Fruit fly (Drosophila melanogaster) whole organism, embryonic: Measurements from ENCODE around the gene CSN3.

Experiments used
- Atf3 ChIP-seq: fragments of 200-800 bp; sonication (Bioruptor generic); optimal IDR thresholded peaks from 3 replicates; lab custom pipeline; 2016; ENCODE audit warnings: missing biosample characterization, missing genetic modification characterization
- Blimp-1 ChIP-seq: fragments of 200-800 bp; sonication (Bioruptor generic); optimal IDR thresholded peaks from 3 replicates; lab custom pipeline; 2018; ENCODE audit warnings: missing biosample characterization, missing genetic modification characterization, mild to moderate bottlenecking, moderate library complexity, missing genetic modification reagents
- CG11695 ChIP-seq: fragments of 200-800 bp; sonication (Bioruptor generic); IDR thresholded peaks from 3 replicates; pipeline ENCODE4 v1.3.6; 2022; ENCODE audit warnings: missing biosample characterization, missing genetic modification characterization
- CG11696 ChIP-seq: fragments of 200-800 bp; sonication (Bioruptor generic); IDR thresholded peaks from 2 replicates; pipeline ENCODE4 v1.3.6; 2022; ENCODE audit warnings: missing biosample characterization, missing genetic modification characterization
- CG14710 ChIP-seq: fragments of 200-800 bp; sonication (Bioruptor generic); optimal IDR thresholded peaks from 3 replicates; lab custom pipeline; 2019; ENCODE audit warnings: missing biosample characterization, mild to moderate bottlenecking, missing genetic modification characterization, moderate library complexity
- CG1529 ChIP-seq: fragments of 200-800 bp; sonication (Bioruptor generic); optimal IDR thresholded peaks from 3 replicates; lab custom pipeline; 2018; ENCODE audit warnings: missing biosample characterization, missing genetic modification characterization
- CG17186 ChIP-seq: fragments of 200-800 bp; sonication (Bioruptor generic); optimal IDR thresholded peaks from 3 replicates; lab custom pipeline; 2017; ENCODE audit warnings: missing biosample characterization, missing genetic modification reagents, missing genetic modification characterization
- CG2875 ChIP-seq: fragments of 200-800 bp; sonication (Bioruptor generic); optimal IDR thresholded peaks from 2 replicates; lab custom pipeline; 2017; ENCODE audit warnings: missing biosample characterization, mild to moderate bottlenecking, missing genetic modification characterization, missing genetic modification reagents
- CG2889 ChIP-seq: fragments of 200-800 bp; sonication (Bioruptor generic); IDR thresholded peaks from 3 replicates; pipeline ENCODE4 v1.3.6; 2022; ENCODE audit warnings: missing biosample characterization, missing genetic modification characterization
- CG4617 ChIP-seq: fragments of 200-800 bp; sonication (Bioruptor generic); optimal IDR thresholded peaks from 3 replicates; lab custom pipeline; 2016; ENCODE audit warnings: missing biosample characterization, missing genetic modification characterization, borderline replicate concordance
- CG7839 ChIP-seq: fragments of 200-800 bp; sonication (Bioruptor generic); optimal IDR thresholded peaks from 3 replicates; lab custom pipeline; 2018; ENCODE audit warnings: missing biosample characterization, mild to moderate bottlenecking, missing genetic modification characterization, moderate library complexity
- CG8765 ChIP-seq: fragments of 200-800 bp; sonication (Bioruptor generic); IDR thresholded peaks from 2 replicates; pipeline ENCODE4 v1.3.6; 2022; ENCODE audit warnings: missing biosample characterization, missing genetic modification characterization
- CG9215 ChIP-seq: fragments of 200-800 bp; sonication (Bioruptor generic); IDR thresholded peaks from 2 replicates; pipeline ENCODE4 v1.3.6; 2022; ENCODE audit warnings: missing biosample characterization, missing genetic modification characterization
- CHES-1-like ChIP-seq: fragments of 200-800 bp; sonication (Bioruptor generic); optimal IDR thresholded peaks from 2 replicates; lab custom pipeline; 2016; ENCODE audit warnings: missing biosample characterization, missing genetic modification characterization
- Camta ChIP-seq: fragments of 200-800 bp; sonication (Bioruptor generic); optimal IDR thresholded peaks from 2 replicates; lab custom pipeline; 2016; ENCODE audit warnings: missing biosample characterization, missing genetic modification characterization
- CkIIα-i1 ChIP-seq: fragments of 200-800 bp; sonication (Bioruptor generic); IDR thresholded peaks from 2 replicates; pipeline ENCODE4 v1.3.6; 2022; ENCODE audit warnings: missing biosample characterization, missing genetic modification characterization
- CoRest ChIP-seq: fragments of 200-800 bp; sonication (Bioruptor generic); optimal IDR thresholded peaks from 3 replicates; lab custom pipeline; 2018; ENCODE audit warnings: missing biosample characterization, mild to moderate bottlenecking, missing genetic modification characterization, moderate library complexity
- D19B ChIP-seq: fragments of 200-800 bp; sonication (Bioruptor generic); optimal IDR thresholded peaks from 2 replicates; lab custom pipeline; 2017; ENCODE audit warnings: missing biosample characterization, mild to moderate bottlenecking, missing genetic modification characterization
- Dip2 ChIP-seq: fragments of 200-800 bp; sonication (Bioruptor generic); IDR thresholded peaks from 2 replicates; pipeline ENCODE4 v1.3.6; 2022; ENCODE audit warnings: missing biosample characterization, missing genetic modification characterization
- Dref ChIP-seq: fragments of 200-800 bp; sonication (Bioruptor generic); IDR thresholded peaks from 2 replicates; pipeline ENCODE4 v1.3.6; 2022; ENCODE audit warnings: missing biosample characterization, missing genetic modification characterization
- ERR ChIP-seq: fragments of 200-800 bp; sonication (Bioruptor generic); optimal IDR thresholded peaks from 2 replicates; lab custom pipeline; 2016; ENCODE audit warnings: missing biosample characterization, missing genetic modification characterization
- Elba2 ChIP-seq: fragments of 200-800 bp; sonication (Bioruptor generic); optimal IDR thresholded peaks from 3 replicates; lab custom pipeline; 2016; ENCODE audit warnings: missing biosample characterization, missing genetic modification characterization
- H15 ChIP-seq: fragments of 200-800 bp; sonication (Bioruptor generic); IDR thresholded peaks from 3 replicates; pipeline ENCODE4 v1.3.6; 2022; ENCODE audit warnings: missing biosample characterization, missing genetic modification characterization
- Lhr ChIP-seq: fragments of 200-800 bp; sonication (Bioruptor generic); optimal IDR thresholded peaks from 3 replicates; lab custom pipeline; 2017; ENCODE audit warnings: mild to moderate bottlenecking, missing biosample characterization, missing genetic modification reagents, missing genetic modification characterization
- Meics ChIP-seq: fragments of 200-800 bp; sonication (Bioruptor generic); optimal IDR thresholded peaks from 2 replicates; lab custom pipeline; 2017; ENCODE audit warnings: missing biosample characterization, mild to moderate bottlenecking, missing genetic modification characterization
- Mes4 ChIP-seq: fragments of 200-800 bp; sonication (Bioruptor generic); optimal IDR thresholded peaks from 2 replicates; lab custom pipeline; 2016; ENCODE audit warnings: missing biosample characterization, missing genetic modification characterization
- Nf-YA ChIP-seq: fragments of 200-800 bp; sonication (Bioruptor generic); IDR thresholded peaks from 2 replicates; pipeline ENCODE4 v1.3.6; 2022; ENCODE audit warnings: missing biosample characterization, missing genetic modification characterization
- NfI ChIP-seq: fragments of 200-800 bp; sonication (Bioruptor generic); optimal IDR thresholded peaks from 3 replicates; lab custom pipeline; 2018; ENCODE audit warnings: missing biosample characterization, mild to moderate bottlenecking, missing genetic modification characterization, moderate library complexity
- Poxn ChIP-seq: fragments of 200-800 bp; sonication (Bioruptor generic); IDR thresholded peaks from 2 replicates; pipeline ENCODE4 v1.3.6; 2022; ENCODE audit warnings: missing biosample characterization, missing genetic modification characterization
- Sin3A ChIP-seq: fragments of >200 bp; optimal IDR thresholded peaks from 2 replicates; lab custom pipeline; 2018
- Sox100B ChIP-seq: fragments of 200-800 bp; sonication (Bioruptor generic); optimal IDR thresholded peaks from 3 replicates; lab custom pipeline; 2018; ENCODE audit warnings: missing biosample characterization, mild to moderate bottlenecking, missing genetic modification characterization
- amos ChIP-seq: fragments of 200-800 bp; sonication (Bioruptor generic); IDR thresholded peaks from 2 replicates; pipeline ENCODE4 v1.3.6; 2022; ENCODE audit warnings: missing biosample characterization, missing genetic modification characterization; ENCODE audit not compliant: partially characterized antibody
- aop ChIP-seq: fragments of 200-800 bp; sonication (Bioruptor generic); IDR thresholded peaks from 2 replicates; pipeline ENCODE4 v1.3.6; 2022; ENCODE audit warnings: missing biosample characterization, missing genetic modification characterization
- az2 ChIP-seq: fragments of 200-800 bp; sonication (Bioruptor generic); optimal IDR thresholded peaks from 3 replicates; lab custom pipeline; 2016; ENCODE audit warnings: missing biosample characterization, missing genetic modification characterization
- cato ChIP-seq: fragments of 200-800 bp; sonication (Bioruptor generic); optimal IDR thresholded peaks from 2 replicates; lab custom pipeline; 2016; ENCODE audit warnings: missing biosample characterization, missing genetic modification characterization, borderline replicate concordance
- chif ChIP-seq, 2 experiments: fragments of 200-800 bp; sonication (Bioruptor generic); optimal IDR thresholded peaks; 3 replicates each; lab custom pipeline; 2016; ENCODE audit warnings: missing biosample characterization in 2 of 2, missing genetic modification characterization in 2 of 2
- corto ChIP-seq: fragments of 200-800 bp; sonication (Bioruptor generic); optimal IDR thresholded peaks from 2 replicates; lab custom pipeline; 2016; ENCODE audit warnings: missing biosample characterization, mild to moderate bottlenecking, missing genetic modification characterization, moderate library complexity
- dati ChIP-seq: fragments of 200-800 bp; sonication (Bioruptor generic); IDR thresholded peaks from 2 replicates; pipeline ENCODE4 v1.3.6; 2022; ENCODE audit warnings: missing biosample characterization, missing genetic modification characterization
- fru ChIP-seq: fragments of >200 bp; optimal IDR thresholded peaks from 2 replicates; lab custom pipeline; 2017
- h ChIP-seq: fragments of >200 bp; optimal IDR thresholded peaks from 2 replicates; lab custom pipeline; 2017
- lmd ChIP-seq: fragments of 200-800 bp; sonication (Bioruptor generic); IDR thresholded peaks from 2 replicates; pipeline ENCODE4 v1.3.6; 2022; ENCODE audit warnings: missing biosample characterization, missing genetic modification characterization
- lov ChIP-seq, 2 experiments: fragments of 200-800 bp in 1 of 2; fragments of >200 bp in 1 of 2; sonication (Bioruptor generic) in 1 of 2; IDR thresholded peaks in 1 of 2; optimal IDR thresholded peaks in 1 of 2; 2 replicates in 1 of 2; 3 replicates in 1 of 2; pipeline versions ENCODE4 v1.3.6 to Lab custom; 2017 to 2022; ENCODE audit warnings: missing biosample characterization in 1 of 2, missing genetic modification characterization in 1 of 2
- mld ChIP-seq: fragments of 200-800 bp; sonication (Bioruptor generic); IDR thresholded peaks from 3 replicates; pipeline ENCODE4 v1.3.6; 2022; ENCODE audit warnings: missing biosample characterization, missing genetic modification characterization; ENCODE audit not compliant: partially characterized antibody
- nerfin-1 ChIP-seq: fragments of 200-800 bp; sonication (Bioruptor generic); optimal IDR thresholded peaks from 3 replicates; lab custom pipeline; 2019; ENCODE audit warnings: missing biosample characterization, mild to moderate bottlenecking, missing genetic modification characterization, moderate library complexity
- otp ChIP-seq: fragments of 200-800 bp; sonication (Bioruptor generic); IDR thresholded peaks from 3 replicates; pipeline ENCODE4, ENCODE4 v1.3.6; 2022; ENCODE audit warnings: missing biosample characterization, missing genetic modification characterization
- p53 ChIP-seq: fragments of 200-800 bp; sonication (Bioruptor generic); optimal IDR thresholded peaks from 2 replicates; lab custom pipeline; 2016; ENCODE audit warnings: missing biosample characterization, missing genetic modification characterization
- pfk ChIP-seq: fragments of 200-800 bp; sonication (Bioruptor generic); optimal IDR thresholded peaks from 2 replicates; lab custom pipeline; 2018; ENCODE audit warnings: missing biosample characterization, mild to moderate bottlenecking, missing genetic modification characterization, moderate library complexity
- pzg ChIP-seq: fragments of 200-800 bp; sonication (Bioruptor generic); optimal IDR thresholded peaks from 3 replicates; lab custom pipeline; 2018; ENCODE audit warnings: missing biosample characterization, mild to moderate bottlenecking, missing genetic modification characterization, moderate library complexity
- sob ChIP-seq: fragments of 200-800 bp; sonication (Bioruptor generic); IDR thresholded peaks from 2 replicates; pipeline ENCODE4 v1.3.6; 2022; ENCODE audit warnings: missing biosample characterization, missing genetic modification characterization
- trem ChIP-seq: fragments of 200-800 bp; optimal IDR thresholded peaks from 3 replicates; lab custom pipeline; 2019; ENCODE audit warnings: missing biosample characterization, mild to moderate bottlenecking, missing genetic modification characterization, moderate library complexity

The CSN3 gene

dm6 chr3L:20837040-20837830 is 4.1 kb downstream of the CSN3 start, which contains the start of gene CG13255 (continued):
- TF ChIP-seq CG2875 (GFP tag; lab: Kevin White, UChicago) (no peak), p53 (no peak), CG17186 (GFP tag; lab: Kevin White, UChicago) (no peak), Elba2 (GFP tag; lab: Kevin White, UChicago) (no peak), Blimp-1 (GFP tag; lab: Kevin White, UChicago) (peak; percentile 24), Dip2 (no peak), CG7839 (tag; lab: Kevin White, UChicago) (peak; percentile 53), sob (GFP tag; lab: Robert Waterston, UW) (peak; percentile 42; the same call in 1 of the 2 replicates), dati (GFP tag; lab: Robert Waterston, UW) (no peak), cato (GFP tag; lab: Kevin White, UChicago) (peak; percentile 10), lmd (no peak; the same call in 1 of the 2 replicates), Sox100B (GFP tag; lab: Kevin White, UChicago) (peak; percentile 61), CoRest (peak; percentile 72), H15 (GFP tag; lab: Robert Waterston, UW) (peak; percentile 56; the same call in 1 of the 3 replicates), h (no peak), CG11695 (GFP tag; lab: Robert Waterston, UW) (no peak), CG4617 (GFP tag; lab: Kevin White, UChicago) (no peak), Meics (GFP tag; lab: Kevin White, UChicago) (peak; percentile 71), CG11696 (GFP tag; lab: Robert Waterston, UW) (no peak), mld (no peak), Mes4 (GFP tag; lab: Kevin White, UChicago) (no peak), corto (GFP tag; lab: Kevin White, UChicago) (no peak), CG14710 (tag; lab: Kevin White, UChicago) (no peak), fru (no peak), CHES-1-like (GFP tag; lab: Kevin White, UChicago) (peak; percentile 48), Sin3A (no peak), Atf3 (GFP tag; lab: Kevin White, UChicago) (no peak), chif (GFP tag; optimal IDR thresholded peaks at IDR 0.05; lab: Kevin White, UChicago) (peak in 1 of 2 experiments; percentile 29), nerfin-1 (tag; lab: Kevin White, UChicago) (no peak), CG1529 (GFP tag; lab: Kevin White, UChicago) (peak; percentile 12), Dref (GFP tag; lab: Robert Waterston, UW) (no peak), otp (no peak), Nf-YA (GFP tag; lab: Robert Waterston, UW) (no peak), Lhr (GFP tag; lab: Kevin White, UChicago) (no peak), lov (optimal IDR thresholded peaks at IDR 0.05; lab: Kevin White, UChicago) (no peak), lov (GFP tag; IDR thresholded peaks at IDR 0.05; lab: Robert Waterston, UW) (no peak), CG8765 (no peak), D19B (GFP tag; lab: Kevin White, UChicago) (peak; percentile 55), pzg (GFP tag; lab: Kevin White, UChicago) (no peak), Poxn (GFP tag; lab: Robert Waterston, UW) (no peak), az2 (GFP tag; lab: Kevin White, UChicago) (peak; percentile 14), pfk (no peak), ERR (GFP tag; lab: Kevin White, UChicago) (no peak), amos (GFP tag; lab: Robert Waterston, UW) (no peak), CkIIα-i1 (GFP tag; lab: Robert Waterston, UW) (no peak), Camta (GFP tag; lab: Kevin White, UChicago) (peak; percentile 13), trem (tag; lab: Kevin White, UChicago) (no peak), NfI (GFP tag; lab: Kevin White, UChicago) (peak; percentile 52), aop (GFP tag; lab: Robert Waterston, UW) (no peak), CG9215 (GFP tag; lab: Robert Waterston, UW) (peak; percentile 36; the same call in 1 of the 2 replicates), CG2889 (GFP tag; lab: Robert Waterston, UW) (no peak)
